Worm (Caenorhabditis elegans): ENCODE data around the gene F17C8.7.

F17C8.7 gene

DNA sequence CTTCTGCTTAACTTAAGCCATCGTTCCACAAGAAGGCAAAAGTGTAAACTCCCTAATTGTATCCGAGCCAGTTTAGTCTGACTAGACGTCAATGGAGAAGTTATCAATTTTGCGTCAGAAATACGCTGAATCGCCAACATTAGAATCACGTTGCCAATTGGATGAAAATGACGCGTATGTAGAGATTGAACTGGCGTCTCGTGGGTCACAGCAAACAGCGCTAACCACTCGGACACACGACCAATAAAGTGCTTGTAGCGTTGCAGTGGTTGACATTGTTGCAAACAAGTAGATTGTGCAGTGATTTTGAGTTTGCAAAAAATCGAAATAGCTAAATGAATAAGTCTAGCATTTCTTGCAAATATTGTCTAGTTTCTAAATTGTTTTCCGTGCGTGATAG, 45.9 kb upstream of the F17C8.7 start (continued):
- TF ChIP-seq hlh-30 (tag; optimal IDR thresholded peaks at IDR 0.05; ENCODE audit: insufficient read depth) (peak; percentile 69), elt-2 (tag; optimal IDR thresholded peaks at IDR 0.05) (peak; percentile 83), C08G9.2 (tag; optimal IDR thresholded peaks at IDR 0.05) (peak; percentile 62), nhr-11 (tag; optimal IDR thresholded peaks at IDR 0.05) (no peak), unc-55 (GFP tag; optimal IDR thresholded peaks at IDR 0.05) (no peak), dve-1 (tag; optimal IDR thresholded peaks at IDR 0.05) (peak; percentile 77), hlh-8 (tag; optimal IDR thresholded peaks at IDR 0.05) (peak; percentile 24), ceh-14 (tag; optimal IDR thresholded peaks at IDR 0.05) (peak; percentile 45), K02D7.2 (tag; optimal IDR thresholded peaks at IDR 0.05) (peak; percentile 59), unc-86 (tag; optimal IDR thresholded peaks at IDR 0.05) (peak; percentile 59), nhr-232 (tag; optimal IDR thresholded peaks at IDR 0.05) (peak; percentile 75), tbx-2 (tag; optimal IDR thresholded peaks at IDR 0.05) (peak; percentile 74), fkh-10 (GFP tag; optimal IDR thresholded peaks at IDR 0.05) (no peak), lim-6 (tag; optimal IDR thresholded peaks at IDR 0.05) (no peak), pat-9 (tag; optimal IDR thresholded peaks at IDR 0.05) (peak; percentile 74), ztf-16 (tag; optimal IDR thresholded peaks at IDR 0.05) (peak; percentile 60), ceh-22 (tag; optimal IDR thresholded peaks at IDR 0.05) (no peak), ceh-24 (tag; optimal IDR thresholded peaks at IDR 0.05) (peak; percentile 25), ceh-34 (tag; optimal IDR thresholded peaks at IDR 0.05) (peak; percentile 77), unc-3 (GFP tag; conservative IDR thresholded peaks at IDR 0.05) (peak; percentile 40; the same call in 1 of the 2 replicates), unc-3 (tag; optimal IDR thresholded peaks at IDR 0.05) (peak; percentile 61), zip-5 (tag; optimal IDR thresholded peaks at IDR 0.05) (peak; percentile 35), ttx-3 (tag; optimal IDR thresholded peaks at IDR 0.05) (peak; percentile 75), sox-4 (tag; optimal IDR thresholded peaks at IDR 0.05) (peak; percentile 72), T23F11.4 (GFP tag; optimal IDR thresholded peaks at IDR 0.05) (peak; percentile 63), che-1 (tag; optimal IDR thresholded peaks at IDR 0.05) (peak; percentile 86), Y22D7AL.16 (tag; optimal IDR thresholded peaks at IDR 0.05) (peak; percentile 63), ceh-9 (tag; optimal IDR thresholded peaks at IDR 0.05) (peak; percentile 62), pag-3 (tag; optimal IDR thresholded peaks at IDR 0.05; ENCODE audit: borderline replicate concordance) (no peak), dmd-4 (tag; optimal IDR thresholded peaks at IDR 0.05; ENCODE audit: borderline replicate concordance) (peak; percentile 66), sdc-2 (tag; optimal IDR thresholded peaks at IDR 0.05) (peak; percentile 62), ets-4 (tag; optimal IDR thresholded peaks at IDR 0.05) (peak; percentile 68), pha-2 (tag; optimal IDR thresholded peaks at IDR 0.05) (peak; percentile 63), ceh-48 (tag; optimal IDR thresholded peaks at IDR 0.05) (peak; percentile 65), elt-4 (tag; optimal IDR thresholded peaks at IDR 0.05) (no peak), hlh-6 (tag; optimal IDR thresholded peaks at IDR 0.05) (peak; percentile 87), pqm-1 (tag; optimal IDR thresholded peaks at IDR 0.05) (peak; percentile 44), rnt-1 (tag; optimal IDR thresholded peaks at IDR 0.05) (peak; percentile 62), ceh-18 (tag; optimal IDR thresholded peaks at IDR 0.05) (peak; percentile 35), ref-2 (tag; optimal IDR thresholded peaks at IDR 0.05) (peak; percentile 88)

DNA sequence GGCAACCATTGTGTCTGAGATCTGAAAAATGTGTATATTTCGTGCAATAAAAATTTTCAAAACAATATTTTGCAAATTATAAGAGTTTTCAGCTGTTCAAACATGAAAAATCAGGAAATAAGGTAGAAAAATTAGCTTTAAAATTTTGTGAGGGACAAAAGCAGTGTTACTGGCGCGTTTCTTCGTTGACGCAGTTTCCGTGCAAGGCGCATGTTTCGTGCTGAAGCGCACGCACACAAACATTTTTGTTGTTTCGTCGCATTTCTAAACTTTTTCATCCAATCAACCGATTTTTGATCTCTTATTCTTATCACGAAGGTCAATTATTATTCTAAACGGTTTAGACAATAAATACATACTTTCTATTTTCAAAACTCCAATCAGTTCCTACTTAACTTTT, 42.3 kb upstream of the F17C8.7 start, which contains the start of gene nifk-1:
TSS of gene nifk-1 (minus strand) at position 27 of the 400 bp plus-strand sequence.
- TF ChIP-seq nhr-11 (tag; optimal IDR thresholded peaks at IDR 0.05) = no peak
- TF ChIP-seq ceh-14 (tag; optimal IDR thresholded peaks at IDR 0.05) = no peak
- peak; percentile 16 for TF ChIP-seq ets-4 (tag; optimal IDR thresholded peaks at IDR 0.05)
- no peak for TF ChIP-seq hlh-8 (tag; optimal IDR thresholded peaks at IDR 0.05)
- TF ChIP-seq nfya-1 (tag; optimal IDR thresholded peaks at IDR 0.05) = peak; percentile 70
- no peak for TF ChIP-seq ceh-6 (GFP tag; optimal IDR thresholded peaks at IDR 0.05)
- TF ChIP-seq odd-2 (tag; optimal IDR thresholded peaks at IDR 0.05) = no peak
- no peak for TF ChIP-seq elt-4 (tag; optimal IDR thresholded peaks at IDR 0.05)
- no peak for TF ChIP-seq sdc-2 (tag; optimal IDR thresholded peaks at IDR 0.05)
- no peak for TF ChIP-seq pha-4 (tag; optimal IDR thresholded peaks at IDR 0.05)
- no peak for TF ChIP-seq ama-1 (optimal IDR thresholded peaks at IDR 0.05)
- TF ChIP-seq F13H6.1 (tag; optimal IDR thresholded peaks at IDR 0.05) = no peak
- TF ChIP-seq unc-3 (GFP tag; conservative IDR thresholded peaks at IDR 0.05) = no peak
- TF ChIP-seq unc-3 (tag; optimal IDR thresholded peaks at IDR 0.05) = no peak
- TF ChIP-seq K02D7.2 (tag; optimal IDR thresholded peaks at IDR 0.05) = no peak
- peak; percentile 50 for TF ChIP-seq tbx-2 (tag; optimal IDR thresholded peaks at IDR 0.05)
- TF ChIP-seq pqm-1 (tag; optimal IDR thresholded peaks at IDR 0.05) = no peak
- no peak for TF ChIP-seq ceh-9 (tag; optimal IDR thresholded peaks at IDR 0.05)
- no peak for TF ChIP-seq npax-4 (tag; optimal IDR thresholded peaks at IDR 0.05)
- TF ChIP-seq fax-1 (tag; optimal IDR thresholded peaks at IDR 0.05) = no peak
- no peak for TF ChIP-seq ceh-2 (tag; optimal IDR thresholded peaks at IDR 0.05)
- TF ChIP-seq C08G9.2 (tag; optimal IDR thresholded peaks at IDR 0.05) = no peak
- TF ChIP-seq ceh-19 (GFP tag; optimal IDR thresholded peaks at IDR 0.05) = no peak
- no peak for TF ChIP-seq unc-86 (tag; optimal IDR thresholded peaks at IDR 0.05)
- TF ChIP-seq sox-2 (GFP tag; IDR thresholded peaks at IDR 0.05) = no peak
- TF ChIP-seq unc-42 (tag; optimal IDR thresholded peaks at IDR 0.05) = peak; percentile 29

Measured in whole organism, late embryonic.